Worm (Caenorhabditis elegans): Measurements from ENCODE around the gene nhr-96.

nhr-96 gene

ce11 chrV:2235848-2236247 lies 2.6 kb downstream of the nhr-96 start, which contains the start of gene cyp-33C4:
cyp-33C4 (plus strand) TSS chrV:2236140.
- TF ChIP-seq ceh-36 (tag; optimal IDR thresholded peaks at IDR 0.05) = no peak
- no peak for TF ChIP-seq tra-4 (tag; optimal IDR thresholded peaks at IDR 0.05)
- TF ChIP-seq scrt-1 (GFP tag; IDR thresholded peaks at IDR 0.05) = no peak
- TF ChIP-seq ets-7 (tag; optimal IDR thresholded peaks at IDR 0.05) = no peak
- TF ChIP-seq pes-1 (GFP tag; IDR thresholded peaks at IDR 0.05) = no peak
- TF ChIP-seq hmg-4 (GFP tag; optimal IDR thresholded peaks at IDR 0.05) = no peak

ce11 chrV:2238012-2238411 lies 4.7 kb downstream of the nhr-96 start:
- TF ChIP-seq hmbx-1 (tag; optimal IDR thresholded peaks at IDR 0.05) = no peak

ce11 chrV:2242630-2243029 lies 9.4 kb downstream of the nhr-96 start, which contains the start of gene cyp-33C3:
cyp-33C3 (plus strand) TSS chrV:2242778.
- TF ChIP-seq aly-1 (tag; optimal IDR thresholded peaks at IDR 0.05) (no peak), ets-7 (tag; optimal IDR thresholded peaks at IDR 0.05) (no peak), ceh-13 (GFP tag; optimal IDR thresholded peaks at IDR 0.05) (no peak), tbx-11 (GFP tag; IDR thresholded peaks at IDR 0.05) (no peak), B0310.2 (tag; optimal IDR thresholded peaks at IDR 0.05) (no peak), F13C5.2 (tag; optimal IDR thresholded peaks at IDR 0.05) (no peak)

- no peak for TF ChIP-seq B0310.2 (tag; optimal IDR thresholded peaks at IDR 0.05)
- no peak for TF ChIP-seq ama-1 (optimal IDR thresholded peaks at IDR 0.05)
Measured at ce11 chrV:2244751-2245150, 11.5 kb downstream of the nhr-96 start, which contains the start of gene cyp-33C5. cyp-33C5 (plus strand) TSS chrV:2245004.

- TF ChIP-seq hmg-4 (GFP tag; optimal IDR thresholded peaks at IDR 0.05) (no peak), tbx-37 (GFP tag; conservative IDR thresholded peaks at IDR 0.05) (no peak), tra-4 (tag; optimal IDR thresholded peaks at IDR 0.05) (no peak), ceh-13 (GFP tag; optimal IDR thresholded peaks at IDR 0.05) (no peak), B0310.2 (tag; optimal IDR thresholded peaks at IDR 0.05) (no peak), ama-1 (optimal IDR thresholded peaks at IDR 0.05) (no peak), pes-1 (GFP tag; IDR thresholded peaks at IDR 0.05) (no peak), ets-7 (tag; optimal IDR thresholded peaks at IDR 0.05) (no peak), flt-1 (GFP tag; IDR thresholded peaks at IDR 0.05) (no peak), ceh-36 (tag; optimal IDR thresholded peaks at IDR 0.05) (no peak)
Measured at ce11 chrV:2249310-2249709, 16.0 kb downstream of the nhr-96 start, which contains the start of gene cyp-33C6. cyp-33C6 (minus strand) TSS chrV:2249410.

ce11 chrV:2250126-2250590 lies 16.9 kb downstream of the nhr-96 start, which contains the start of gene cyp-33C7:
cyp-33C7 (plus strand) TSS chrV:2250540.
- no peak for TF ChIP-seq B0310.2 (tag; optimal IDR thresholded peaks at IDR 0.05)
- no peak for TF ChIP-seq sea-1 (GFP tag; conservative IDR thresholded peaks at IDR 0.05)
- TF ChIP-seq F13C5.2 (tag; optimal IDR thresholded peaks at IDR 0.05) = no peak
- TF ChIP-seq scrt-1 (GFP tag; IDR thresholded peaks at IDR 0.05) = no peak
- TF ChIP-seq aly-1 (tag; optimal IDR thresholded peaks at IDR 0.05) = no peak
- TF ChIP-seq flt-1 (GFP tag; IDR thresholded peaks at IDR 0.05) = no peak
- no peak for TF ChIP-seq tbx-11 (GFP tag; IDR thresholded peaks at IDR 0.05)
- TF ChIP-seq ama-1 (optimal IDR thresholded peaks at IDR 0.05) = no peak
- no peak for TF ChIP-seq tbx-37 (GFP tag; conservative IDR thresholded peaks at IDR 0.05)
- no peak for TF ChIP-seq hmg-4 (GFP tag; optimal IDR thresholded peaks at IDR 0.05)
- TF ChIP-seq ceh-36 (tag; optimal IDR thresholded peaks at IDR 0.05) = no peak
- TF ChIP-seq hnd-1 (tag; optimal IDR thresholded peaks at IDR 0.05) = no peak
- no peak for TF ChIP-seq pes-1 (GFP tag; IDR thresholded peaks at IDR 0.05)
- no peak for TF ChIP-seq ceh-13 (GFP tag; optimal IDR thresholded peaks at IDR 0.05)
- no peak for TF ChIP-seq hmbx-1 (tag; optimal IDR thresholded peaks at IDR 0.05)

- TF ChIP-seq ceh-13 (GFP tag; optimal IDR thresholded peaks at IDR 0.05) = no peak
- no peak for TF ChIP-seq sea-1 (GFP tag; conservative IDR thresholded peaks at IDR 0.05)
- no peak for TF ChIP-seq ama-1 (optimal IDR thresholded peaks at IDR 0.05)
- no peak for TF ChIP-seq ceh-36 (tag; optimal IDR thresholded peaks at IDR 0.05)
- TF ChIP-seq F13C5.2 (tag; optimal IDR thresholded peaks at IDR 0.05) = no peak
- no peak for TF ChIP-seq B0310.2 (tag; optimal IDR thresholded peaks at IDR 0.05)
- TF ChIP-seq aly-1 (tag; optimal IDR thresholded peaks at IDR 0.05) = no peak
- no peak for TF ChIP-seq hnd-1 (tag; optimal IDR thresholded peaks at IDR 0.05)
- no peak for TF ChIP-seq ets-7 (tag; optimal IDR thresholded peaks at IDR 0.05)
- no peak for TF ChIP-seq tbx-37 (GFP tag; conservative IDR thresholded peaks at IDR 0.05)
- TF ChIP-seq pes-1 (GFP tag; IDR thresholded peaks at IDR 0.05) = no peak
- no peak for TF ChIP-seq flt-1 (GFP tag; IDR thresholded peaks at IDR 0.05)
- no peak for TF ChIP-seq hmbx-1 (tag; optimal IDR thresholded peaks at IDR 0.05)
Measured at ce11 chrV:2251774-2252173, 18.5 kb downstream of the nhr-96 start.

- TF ChIP-seq hnd-1 (tag; optimal IDR thresholded peaks at IDR 0.05) (no peak), sea-1 (GFP tag; conservative IDR thresholded peaks at IDR 0.05) (no peak), ceh-36 (tag; optimal IDR thresholded peaks at IDR 0.05) (no peak), ceh-13 (GFP tag; optimal IDR thresholded peaks at IDR 0.05) (no peak), tra-4 (tag; optimal IDR thresholded peaks at IDR 0.05) (no peak), hmbx-1 (tag; optimal IDR thresholded peaks at IDR 0.05) (no peak), hmg-4 (GFP tag; optimal IDR thresholded peaks at IDR 0.05) (no peak), B0310.2 (tag; optimal IDR thresholded peaks at IDR 0.05) (no peak), F13C5.2 (tag; optimal IDR thresholded peaks at IDR 0.05) (no peak), tbx-37 (GFP tag; conservative IDR thresholded peaks at IDR 0.05) (no peak), tbx-11 (GFP tag; IDR thresholded peaks at IDR 0.05) (no peak), ama-1 (optimal IDR thresholded peaks at IDR 0.05) (no peak), flt-1 (GFP tag; IDR thresholded peaks at IDR 0.05) (no peak), ets-7 (tag; optimal IDR thresholded peaks at IDR 0.05) (no peak), pes-1 (GFP tag; IDR thresholded peaks at IDR 0.05) (no peak), aly-1 (tag; optimal IDR thresholded peaks at IDR 0.05) (no peak), scrt-1 (GFP tag; IDR thresholded peaks at IDR 0.05) (no peak)
Measured at ce11 chrV:2254553-2255124, 21.4 kb downstream of the nhr-96 start, which contains the start of gene str-253. str-253 (minus strand) TSS chrV:2254603.
